Worm (Caenorhabditis elegans): Measurements from ENCODE around the gene dnj-20.

ce11 chrII:9596401-9596800 is 27.6 kb downstream of the dnj-20 start, which contains the start of gene E02H1.6:
- TF ChIP-seq nhr-11 (tag; optimal IDR thresholded peaks at IDR 0.05) (no peak), pqm-1 (tag; optimal IDR thresholded peaks at IDR 0.05) (no peak), rnt-1 (tag; optimal IDR thresholded peaks at IDR 0.05) (no peak), ama-1 (optimal IDR thresholded peaks at IDR 0.05) (no peak), sdc-2 (tag; optimal IDR thresholded peaks at IDR 0.05) (no peak), eyg-1 (tag; optimal IDR thresholded peaks at IDR 0.05) (no peak), dve-1 (tag; optimal IDR thresholded peaks at IDR 0.05) (no peak), fkh-10 (GFP tag; optimal IDR thresholded peaks at IDR 0.05) (no peak), tbx-2 (tag; optimal IDR thresholded peaks at IDR 0.05) (no peak)
